Worm (Caenorhabditis elegans) whole organism, L2 larva: ENCODE results near the gene prkl-1.

Source experiments
- egl-27 ChIP-seq: sonication (generic microtip); optimal IDR thresholded peaks from 3 replicates; lab custom pipeline; 2017; ENCODE audit warnings: missing biosample characterization, missing genetic modification reagents, missing genetic modification characterization
- mdl-1 ChIP-seq, 2 experiments: fragments of 150-350 bp in 1 of 2; sonication (generic microtip) in 1 of 2; optimal IDR thresholded peaks; 2 replicates each; lab custom pipeline; 2017; ENCODE audit warnings: missing biosample characterization in 2 of 2, missing genetic modification characterization in 2 of 2
- nhr-11 ChIP-seq: fragments of 150-350 bp; optimal IDR thresholded peaks from 2 replicates; lab custom pipeline; 2014; ENCODE audit warnings: missing biosample characterization, missing genetic modification characterization
- unc-62 ChIP-seq: fragments of 150-350 bp; optimal IDR thresholded peaks from 2 replicates; lab custom pipeline; 2014; ENCODE audit warnings: missing biosample characterization, missing genetic modification reagents, missing genetic modification characterization

ce11 chrIV:6970271-6970670 is 16.5 kb downstream of the prkl-1 start, which contains the start of gene ZK381.8:
- TF ChIP-seq egl-27 (tag; lab: Kevin White, UChicago) (no peak), nhr-11 (tag; lab: Kevin White, UChicago) (no peak), unc-62 (GFP tag; lab: Kevin White, UChicago) (no peak), mdl-1 (tag; optimal IDR thresholded peaks at IDR 0.05; lab: Kevin White, UChicago) (no peak)
